Fruit fly (Drosophila melanogaster) whole organism, prepupa: ENCODE measurements around the gene Obp99c.

Source experiments
- Blimp-1 ChIP-seq: fragments of 200-800 bp; sonication (Bioruptor generic); optimal IDR thresholded peaks from 3 replicates; lab custom pipeline; 2017; ENCODE audit warnings: missing biosample characterization, missing genetic modification characterization, mild to moderate bottlenecking, moderate library complexity, missing genetic modification reagents
- CG10631 ChIP-seq: fragments of 200-800 bp; sonication (Bioruptor generic); optimal IDR thresholded peaks from 2 replicates; lab custom pipeline; 2016; ENCODE audit warnings: missing biosample characterization, missing genetic modification characterization
- CG10669 ChIP-seq: fragments of 200-800 bp; sonication (Bioruptor generic); optimal IDR thresholded peaks from 3 replicates; lab custom pipeline; 2018; ENCODE audit warnings: missing biosample characterization, mild to moderate bottlenecking, missing genetic modification characterization, moderate library complexity
- CG11294 ChIP-seq: fragments of 200-800 bp; sonication (Bioruptor generic); IDR thresholded peaks from 2 replicates; pipeline ENCODE4 v1.3.6; 2022; ENCODE audit warnings: missing biosample characterization, missing genetic modification characterization
- CG11762 ChIP-seq: fragments of 200-800 bp; sonication (Bioruptor generic); optimal IDR thresholded peaks from 3 replicates; lab custom pipeline; 2016; ENCODE audit warnings: missing biosample characterization, missing genetic modification characterization; ENCODE audit not compliant: insufficient read depth
- CG11902 ChIP-seq: fragments of 200-800 bp; sonication (Bioruptor generic); optimal IDR thresholded peaks from 3 replicates; lab custom pipeline; 2016; ENCODE audit warnings: missing biosample characterization, missing genetic modification characterization
- CG15336 ChIP-seq: fragments of 200-800 bp; sonication (Bioruptor generic); IDR thresholded peaks from 2 replicates; pipeline ENCODE4 v1.3.6; 2022; ENCODE audit warnings: missing biosample characterization, missing genetic modification characterization
- CG1621 ChIP-seq: fragments of 200-800 bp; sonication (Bioruptor generic); optimal IDR thresholded peaks from 3 replicates; lab custom pipeline; 2018; ENCODE audit warnings: missing biosample characterization, mild to moderate bottlenecking, missing genetic modification characterization
- CG16779 ChIP-seq: fragments of 200-800 bp; sonication (Bioruptor generic); optimal IDR thresholded peaks from 3 replicates; lab custom pipeline; 2017; ENCODE audit warnings: missing biosample characterization, mild to moderate bottlenecking, missing genetic modification characterization
- CG3032 ChIP-seq: fragments of 200-800 bp; optimal IDR thresholded peaks from 2 replicates; lab custom pipeline; 2019; ENCODE audit warnings: missing biosample characterization, mild to moderate bottlenecking, missing genetic modification characterization, moderate library complexity
- CG31627 ChIP-seq: fragments of 200-800 bp; sonication (Bioruptor generic); optimal IDR thresholded peaks from 3 replicates; lab custom pipeline; 2016; ENCODE audit warnings: missing biosample characterization, missing genetic modification characterization
- CG34406 ChIP-seq: fragments of 200-800 bp; sonication (Bioruptor generic); optimal IDR thresholded peaks from 3 replicates; lab custom pipeline; 2016; ENCODE audit warnings: missing biosample characterization, missing genetic modification characterization
- CG3919 ChIP-seq: fragments of 200-800 bp; sonication (Bioruptor generic); optimal IDR thresholded peaks from 3 replicates; lab custom pipeline; 2016; ENCODE audit warnings: missing biosample characterization, missing genetic modification characterization
- CG4318 ChIP-seq: fragments of 200-800 bp; sonication (Bioruptor generic); optimal IDR thresholded peaks from 3 replicates; lab custom pipeline; 2017; ENCODE audit warnings: missing biosample characterization, mild to moderate bottlenecking, missing genetic modification characterization
- CG6163 ChIP-seq: fragments of 200-800 bp; sonication (Bioruptor generic); IDR thresholded peaks from 3 replicates; pipeline ENCODE4 v1.3.6; 2022; ENCODE audit warnings: missing biosample characterization, missing genetic modification characterization
- CG6792 ChIP-seq: fragments of 200-800 bp; sonication (Bioruptor generic); optimal IDR thresholded peaks from 3 replicates; lab custom pipeline; 2016; ENCODE audit warnings: missing biosample characterization, missing genetic modification characterization
- CG6808 ChIP-seq: fragments of 200-800 bp; sonication (Bioruptor generic); optimal IDR thresholded peaks from 3 replicates; lab custom pipeline; 2017; ENCODE audit warnings: missing biosample characterization, missing genetic modification characterization, mild to moderate bottlenecking, moderate library complexity, missing genetic modification reagents
- CG6854 ChIP-seq: fragments of 200-800 bp; sonication (Bioruptor generic); optimal IDR thresholded peaks from 2 replicates; lab custom pipeline; 2017; ENCODE audit warnings: missing biosample characterization, mild to moderate bottlenecking, missing genetic modification characterization
- CG7368 ChIP-seq: fragments of 200-800 bp; sonication (Bioruptor generic); optimal IDR thresholded peaks from 3 replicates; lab custom pipeline; 2016; ENCODE audit warnings: missing biosample characterization, missing genetic modification characterization
- CG8319 ChIP-seq: fragments of 200-800 bp; sonication (Bioruptor generic); optimal IDR thresholded peaks from 3 replicates; lab custom pipeline; 2016; ENCODE audit warnings: missing biosample characterization, missing genetic modification characterization
- CG8632 ChIP-seq: fragments of 200-800 bp; sonication (Bioruptor generic); optimal IDR thresholded peaks from 3 replicates; lab custom pipeline; 2016; ENCODE audit warnings: missing biosample characterization, missing genetic modification characterization
- CG9139 ChIP-seq: fragments of 200-800 bp; sonication (Bioruptor generic); optimal IDR thresholded peaks from 3 replicates; lab custom pipeline; 2017; ENCODE audit warnings: missing biosample characterization, mild to moderate bottlenecking, missing genetic modification characterization
- Eip78C ChIP-seq: fragments of 200-800 bp; sonication (Bioruptor generic); peaks from one replicate; lab custom pipeline; 2016; ENCODE audit warnings: missing biosample characterization, missing genetic modification characterization
- Eip93F ChIP-seq: fragments of 200-800 bp; sonication (Bioruptor generic); optimal IDR thresholded peaks from 2 replicates; lab custom pipeline; 2016; ENCODE audit warnings: missing biosample characterization, mild to moderate bottlenecking, missing genetic modification characterization
- Ets21C ChIP-seq: fragments of 200-800 bp; sonication (Bioruptor generic); optimal IDR thresholded peaks from 3 replicates; lab custom pipeline; 2016; ENCODE audit warnings: missing biosample characterization, missing genetic modification characterization
- Ets96B ChIP-seq: fragments of 200-800 bp; optimal IDR thresholded peaks from 2 replicates; lab custom pipeline; 2019; ENCODE audit warnings: missing biosample characterization, mild to moderate bottlenecking, missing genetic modification characterization, moderate library complexity
- Hr38 ChIP-seq: sonication (Bioruptor generic); optimal IDR thresholded peaks from 2 replicates; lab custom pipeline; 2016; ENCODE audit warnings: missing biosample characterization, missing genetic modification characterization
- Hr39 ChIP-seq: fragments of 200-800 bp; sonication (Bioruptor generic); optimal IDR thresholded peaks from 2 replicates; lab custom pipeline; 2016; ENCODE audit warnings: missing biosample characterization, missing genetic modification characterization
- Hr4 ChIP-seq: fragments of 200-800 bp; sonication (Bioruptor generic); optimal IDR thresholded peaks from 3 replicates; lab custom pipeline; 2016; ENCODE audit warnings: missing biosample characterization, missing genetic modification characterization
- Lpt ChIP-seq: fragments of 200-800 bp; sonication (Bioruptor generic); optimal IDR thresholded peaks from 3 replicates; lab custom pipeline; 2016; ENCODE audit warnings: missing biosample characterization, missing genetic modification characterization
- OdsH ChIP-seq: fragments of 200-800 bp; sonication (Bioruptor generic); optimal IDR thresholded peaks from 3 replicates; lab custom pipeline; 2016; ENCODE audit warnings: missing biosample characterization, missing genetic modification characterization
- Sox102F ChIP-seq: fragments of 200-800 bp; sonication (Bioruptor generic); optimal IDR thresholded peaks from 2 replicates; lab custom pipeline; 2016; ENCODE audit warnings: missing biosample characterization, mild to moderate bottlenecking, missing genetic modification characterization
- Sox14 ChIP-seq: fragments of 200-800 bp; sonication (Bioruptor generic); optimal IDR thresholded peaks from 3 replicates; lab custom pipeline; 2016; ENCODE audit warnings: missing biosample characterization, missing genetic modification characterization
- acj6 ChIP-seq: fragments of 200-800 bp; sonication (Bioruptor generic); optimal IDR thresholded peaks from 3 replicates; lab custom pipeline; 2016; ENCODE audit warnings: missing biosample characterization, missing genetic modification characterization
- dac ChIP-seq: fragments of 200-800 bp; sonication (Bioruptor generic); optimal IDR thresholded peaks from 2 replicates; lab custom pipeline; 2017; ENCODE audit warnings: missing biosample characterization, mild to moderate bottlenecking, missing genetic modification characterization
- dsx ChIP-seq: fragments of 200-800 bp; optimal IDR thresholded peaks from 3 replicates; lab custom pipeline; 2019; ENCODE audit warnings: missing biosample characterization, mild to moderate bottlenecking, missing genetic modification characterization, moderate library complexity; ENCODE audit not compliant: poor library complexity, severe bottlenecking
- esn ChIP-seq: fragments of 200-800 bp; sonication (Bioruptor generic); optimal IDR thresholded peaks from 2 replicates; lab custom pipeline; 2016; ENCODE audit warnings: missing biosample characterization, mild to moderate bottlenecking, missing genetic modification characterization, moderate library complexity
- fd59A ChIP-seq: fragments of 200-800 bp; sonication (Bioruptor generic); optimal IDR thresholded peaks from 2 replicates; lab custom pipeline; 2017; ENCODE audit warnings: missing biosample characterization, mild to moderate bottlenecking, missing genetic modification characterization, missing genetic modification reagents
- fd85E ChIP-seq: fragments of 200-800 bp; sonication (Bioruptor generic); optimal IDR thresholded peaks from 3 replicates; lab custom pipeline; 2016; ENCODE audit warnings: missing biosample characterization, missing genetic modification characterization
- fkh ChIP-seq: fragments of 200-800 bp; sonication (Bioruptor generic); optimal IDR thresholded peaks from 3 replicates; lab custom pipeline; 2017; ENCODE audit warnings: missing biosample characterization, mild to moderate bottlenecking, missing genetic modification characterization, moderate library complexity
- lz ChIP-seq: fragments of 200-800 bp; sonication (Bioruptor generic); optimal IDR thresholded peaks from 3 replicates; lab custom pipeline; 2016; ENCODE audit warnings: missing biosample characterization, missing genetic modification characterization
- net ChIP-seq: fragments of 200-800 bp; sonication (Bioruptor generic); optimal IDR thresholded peaks from 3 replicates; lab custom pipeline; 2016; ENCODE audit warnings: missing biosample characterization, missing genetic modification characterization
- pdm3 ChIP-seq: fragments of 200-800 bp; sonication (Bioruptor generic); optimal IDR thresholded peaks from 3 replicates; lab custom pipeline; 2016; ENCODE audit warnings: missing biosample characterization, missing genetic modification characterization
- salr ChIP-seq, 2 experiments: fragments of 200-800 bp; sonication (Bioruptor generic); optimal IDR thresholded peaks; 3 replicates each; lab custom pipeline; 2016 to 2018; ENCODE audit warnings: missing biosample characterization in 2 of 2, missing genetic modification characterization in 2 of 2, mild to moderate bottlenecking in 1 of 2
- spab ChIP-seq: fragments of 200-800 bp; sonication (Bioruptor generic); optimal IDR thresholded peaks from 2 replicates; lab custom pipeline; 2017; ENCODE audit warnings: missing biosample characterization, mild to moderate bottlenecking, missing genetic modification characterization, missing genetic modification reagents
- topi ChIP-seq: fragments of 200-800 bp; sonication (Bioruptor generic); optimal IDR thresholded peaks from 3 replicates; lab custom pipeline; 2016; ENCODE audit warnings: missing biosample characterization, missing genetic modification characterization
- vri ChIP-seq: fragments of 200-800 bp; sonication (Bioruptor generic); optimal IDR thresholded peaks from 3 replicates; lab custom pipeline; 2016; ENCODE audit warnings: missing biosample characterization, mild to moderate bottlenecking, missing genetic modification characterization

Obp99c gene

dm6 chr3R:29737891-29738290 is 48.8 kb upstream of the Obp99c start, which contains the start of gene Gnpnat (continued):
- TF ChIP-seq CG8319 (GFP tag; lab: Kevin White, UChicago) (no peak), CG4318 (peak; percentile 12), CG11762 (peak; percentile 10), CG1621 (tag; lab: Kevin White, UChicago) (peak; percentile 17), CG6808 (GFP tag; lab: Kevin White, UChicago) (no peak), CG31627 (peak; percentile 11), Hr39 (GFP tag; lab: Kevin White, UChicago) (peak; percentile 3), CG3032 (tag; lab: Kevin White, UChicago) (peak; percentile 13), CG6163 (GFP tag; lab: Robert Waterston, UW) (no peak), CG8632 (GFP tag; lab: Kevin White, UChicago) (peak; percentile 40), Hr4 (GFP tag; lab: Kevin White, UChicago) (peak; percentile 62), dac (GFP tag; lab: Kevin White, UChicago) (peak; percentile 38), Sox14 (GFP tag; lab: Kevin White, UChicago) (peak; percentile 38)

dm6 chr3R:29736678-29737093 is 47.6 kb upstream of the Obp99c start, which contains the start of the genes CG7601 and CIA30:
Gene CG7601, minus strand, starts transcription at chr3R:29736745.
Gene CIA30, plus strand, starts transcription at chr3R:29736965.
- TF ChIP-seq CG11294 (GFP tag; lab: Robert Waterston, UW) (peak; percentile 100), CG11902 (peak; percentile 100), net (peak; percentile 98), dac (GFP tag; lab: Kevin White, UChicago) (peak; percentile 98), CG3919 (GFP tag; lab: Kevin White, UChicago) (peak; percentile 99), Sox102F (peak; percentile 98), CG10669 (peak; percentile 99), OdsH (GFP tag; lab: Kevin White, UChicago) (peak; percentile 99), Lpt (GFP tag; lab: Kevin White, UChicago) (peak; percentile 98), fkh (GFP tag; lab: Kevin White, UChicago) (no peak), Blimp-1 (peak; percentile 96), CG8632 (GFP tag; lab: Kevin White, UChicago) (peak; percentile 97), Ets96B (peak; percentile 98), CG15336 (peak; percentile 100), CG16779 (peak; percentile 95), CG9139 (peak; percentile 98), CG4318 (peak; percentile 97), Hr39 (GFP tag; lab: Kevin White, UChicago) (peak; percentile 99), CG7368 (GFP tag; lab: Kevin White, UChicago) (peak; percentile 99), pdm3 (GFP tag; lab: Kevin White, UChicago) (peak; percentile 99), dsx (peak; percentile 99), CG6854 (GFP tag; lab: Kevin White, UChicago) (peak; percentile 97), CG6808 (GFP tag; lab: Kevin White, UChicago) (peak; percentile 98), CG10631 (GFP tag; lab: Kevin White, UChicago) (peak; percentile 99), CG1621 (tag; lab: Kevin White, UChicago) (peak; percentile 98), salr (GFP tag; optimal IDR thresholded peaks at IDR 0.05; lab: Kevin White, UChicago) (peak; percentile 96 to 97), vri (GFP tag; lab: Kevin White, UChicago) (peak; percentile 98), CG8319 (GFP tag; lab: Kevin White, UChicago) (peak; percentile 99), CG34406 (GFP tag; lab: Kevin White, UChicago) (peak; percentile 98), topi (peak; percentile 100), CG6792 (GFP tag; lab: Kevin White, UChicago) (peak; percentile 99), Hr38 (GFP tag; lab: Kevin White, UChicago) (peak; percentile 98), Eip78C (GFP tag; lab: Kevin White, UChicago) (peak; percentile 100), Ets21C (GFP tag; lab: Kevin White, UChicago) (peak; percentile 99), spab (GFP tag; lab: Kevin White, UChicago) (peak; percentile 99), CG6163 (GFP tag; lab: Robert Waterston, UW) (peak; percentile 100), CG31627 (peak; percentile 99), fd85E (GFP tag; lab: Kevin White, UChicago) (peak; percentile 96), lz (GFP tag; lab: Kevin White, UChicago) (peak; percentile 99), CG11762 (peak; percentile 99), acj6 (GFP tag; lab: Kevin White, UChicago) (peak; percentile 99), Eip93F (GFP tag; lab: Kevin White, UChicago) (peak; percentile 95), fd59A (GFP tag; lab: Kevin White, UChicago) (peak; percentile 98), Hr4 (GFP tag; lab: Kevin White, UChicago) (peak; percentile 99), esn (GFP tag; lab: Kevin White, UChicago) (peak; percentile 99)
